Fruit fly (Drosophila melanogaster): Measurements from ENCODE around the gene CG9213.
A peak's percentile ranks its signal among the peaks of the same experiment; 100 is the strongest.

CG9213 gene

dm6 chrX:15549055-15549454, 25.3 kb downstream of the CG9213 start (continued):
- peak; percentile 60 for TF ChIP-seq wdn (GFP tag; IDR thresholded peaks at IDR 0.05)
- TF ChIP-seq tup (GFP tag; optimal IDR thresholded peaks at IDR 0.05): no peak
- TF ChIP-seq Elba2 (GFP tag; optimal IDR thresholded peaks at IDR 0.05): no peak
- no peak for TF ChIP-seq MESR4 (GFP tag; optimal IDR thresholded peaks at IDR 0.05)
- peak; percentile 59 for TF ChIP-seq tin (GFP tag; optimal IDR thresholded peaks at IDR 0.05)
- peak; percentile 54 for TF ChIP-seq ssp (GFP tag; IDR thresholded peaks at IDR 0.05)
- peak; percentile 77; the same call in 2 of the 3 replicates for TF ChIP-seq tgo (GFP tag; IDR thresholded peaks at IDR 0.05)
- peak; percentile 78 for TF ChIP-seq bcd (GFP tag; optimal IDR thresholded peaks at IDR 0.05)
- peak; percentile 77 for TF ChIP-seq CG17829 (tag; optimal IDR thresholded peaks at IDR 0.05)
- TF ChIP-seq chn (GFP tag; optimal IDR thresholded peaks at IDR 0.05): peak; percentile 30
- no peak for TF ChIP-seq Scr (GFP tag; IDR thresholded peaks at IDR 0.05; ENCODE audit: partially characterized antibody)
- no peak for TF ChIP-seq Gsc (GFP tag; IDR thresholded peaks at IDR 0.05)
- TF ChIP-seq CG13775 (GFP tag; optimal IDR thresholded peaks at IDR 0.05): peak; percentile 69
- peak; percentile 65 for TF ChIP-seq CG2875 (GFP tag; optimal IDR thresholded peaks at IDR 0.05)
- TF ChIP-seq CG9876 (GFP tag; optimal IDR thresholded peaks at IDR 0.05): peak; percentile 52
- peak; percentile 70 for TF ChIP-seq ind (GFP tag; optimal IDR thresholded peaks at IDR 0.05)
- peak; percentile 68 to 81 for TF ChIP-seq dpn (GFP tag; optimal IDR thresholded peaks at IDR 0.05)
- TF ChIP-seq cwo (GFP tag; optimal IDR thresholded peaks at IDR 0.05): peak; percentile 70
- no peak for TF ChIP-seq CG15601 (tag; optimal IDR thresholded peaks at IDR 0.05)
- TF ChIP-seq CG30431 (GFP tag; optimal IDR thresholded peaks at IDR 0.05): peak; percentile 30
- TF ChIP-seq unc-4 (GFP tag; IDR thresholded peaks at IDR 0.05; ENCODE audit: partially characterized antibody): no peak
- peak; percentile 86 for TF ChIP-seq CG15269 (tag; optimal IDR thresholded peaks at IDR 0.05)
- TF ChIP-seq Camta (GFP tag; optimal IDR thresholded peaks at IDR 0.05): peak; percentile 64
- no peak for TF ChIP-seq HLH4C (GFP tag; IDR thresholded peaks at IDR 0.05; ENCODE audit: partially characterized antibody)
- peak; percentile 2 for TF ChIP-seq CG3838 (GFP tag; optimal IDR thresholded peaks at IDR 0.05)
- 0 out of 2 replicates have a peak, but pooled peaks have one; percentile 44 for TF ChIP-seq Poxn (GFP tag; IDR thresholded peaks at IDR 0.05)
- TF ChIP-seq crc (GFP tag; optimal IDR thresholded peaks at IDR 0.05): peak; percentile 40
- TF ChIP-seq kay (GFP tag; optimal IDR thresholded peaks at IDR 0.05): peak; percentile 25
- peak; percentile 58 for TF ChIP-seq CG9437 (GFP tag; optimal IDR thresholded peaks at IDR 0.05)
- peak; percentile 32; the same call in 1 of the 2 replicates for TF ChIP-seq CG4404 (GFP tag; IDR thresholded peaks at IDR 0.05)
- peak; percentile 5 for TF ChIP-seq CG12769 (tag; optimal IDR thresholded peaks at IDR 0.05)
- TF ChIP-seq ERR (GFP tag; optimal IDR thresholded peaks at IDR 0.05): peak; percentile 6
- TF ChIP-seq CG10147 (GFP tag; optimal IDR thresholded peaks at IDR 0.05): peak; percentile 87
- TF ChIP-seq pan (optimal IDR thresholded peaks at IDR 0.05): no peak
- peak in 1 of 2 experiments; percentile 80 for TF ChIP-seq pan (GFP tag; optimal IDR thresholded peaks at IDR 0.05 in 1 of 2, IDR thresholded peaks at IDR 0.05 in 1 of 2)
- peak; percentile 54 for TF ChIP-seq zen (tag; optimal IDR thresholded peaks at IDR 0.05)
- peak in 1 of 2 experiments; percentile 59 for TF ChIP-seq crp (GFP tag; optimal IDR thresholded peaks at IDR 0.05)
- peak; percentile 67 for TF ChIP-seq CHES-1-like (GFP tag; optimal IDR thresholded peaks at IDR 0.05)
- TF ChIP-seq Kr (GFP tag; optimal IDR thresholded peaks at IDR 0.05): no peak
- no peak for TF ChIP-seq CG17912 (GFP tag; optimal IDR thresholded peaks at IDR 0.05)
- 0 out of 2 replicates have a peak, but pooled peaks have one; percentile 45 for TF ChIP-seq CG17328 (GFP tag; IDR thresholded peaks at IDR 0.05)
- peak; percentile 14 for TF ChIP-seq CG6765 (GFP tag; optimal IDR thresholded peaks at IDR 0.05)
- peak; percentile 45 for TF ChIP-seq Jarid2 (GFP tag; optimal IDR thresholded peaks at IDR 0.05)
- peak; percentile 69 for TF ChIP-seq CG4424 (GFP tag; optimal IDR thresholded peaks at IDR 0.05)
- peak; percentile 53 for TF ChIP-seq D19B (GFP tag; optimal IDR thresholded peaks at IDR 0.05)
- TF ChIP-seq Nf-YC (tag; optimal IDR thresholded peaks at IDR 0.05): peak; percentile 68
- TF ChIP-seq wor (GFP tag; IDR thresholded peaks at IDR 0.05): 0 out of 2 replicates have a peak, but pooled peaks have one; percentile 46
- peak; percentile 67 for TF ChIP-seq emc (GFP tag; optimal IDR thresholded peaks at IDR 0.05)
- TF ChIP-seq Aef1 (GFP tag; IDR thresholded peaks at IDR 0.05): peak; percentile 76
- peak; percentile 50 for TF ChIP-seq Six4 (GFP tag; optimal IDR thresholded peaks at IDR 0.05)
- TF ChIP-seq CG4360 (GFP tag; IDR thresholded peaks at IDR 0.05): no peak
